Worm (Caenorhabditis elegans): ENCODE measurements around the gene ZK938.3.
A peak's percentile ranks its signal among the peaks of the same experiment; 100 is the strongest.

The ZK938.3 gene

ce11 chrII:9787395-9788152 lies 46.2 kb downstream of the ZK938.3 start, which contains the start of gene cyp-13A2:
Gene cyp-13A2, minus strand, starts transcription at chrII:9787629.
- TF ChIP-seq ZK546.5 (tag; optimal IDR thresholded peaks at IDR 0.05) (no peak), nhr-10 (tag; optimal IDR thresholded peaks at IDR 0.05) (no peak), fos-1 (tag; optimal IDR thresholded peaks at IDR 0.05) (peak; percentile 89), ztf-11 (tag; optimal IDR thresholded peaks at IDR 0.05) (no peak), nhr-77 (tag; optimal IDR thresholded peaks at IDR 0.05) (no peak), peb-1 (tag; optimal IDR thresholded peaks at IDR 0.05) (no peak), crh-2 (tag; optimal IDR thresholded peaks at IDR 0.05) (peak; percentile 73), lsy-2 (tag; optimal IDR thresholded peaks at IDR 0.05) (peak in 1 of 2 experiments; percentile 52), sma-3 (GFP tag; optimal IDR thresholded peaks at IDR 0.05) (peak; percentile 73), mdl-1 (tag; optimal IDR thresholded peaks at IDR 0.05) (peak in 1 of 2 experiments; percentile 68), C34F6.9 (tag; optimal IDR thresholded peaks at IDR 0.05) (peak; percentile 25), unc-39 (tag; optimal IDR thresholded peaks at IDR 0.05) (no peak), lin-13 (GFP tag; optimal IDR thresholded peaks at IDR 0.05) (no peak), unc-62 (GFP tag; optimal IDR thresholded peaks at IDR 0.05) (no peak), ama-1 (optimal IDR thresholded peaks at IDR 0.05) (no peak), F13H6.1 (tag; optimal IDR thresholded peaks at IDR 0.05) (peak; percentile 80), lin-39 (tag; optimal IDR thresholded peaks at IDR 0.05) (no peak), nhr-25 (tag; optimal IDR thresholded peaks at IDR 0.05) (peak; percentile 85), ceh-16 (tag; optimal IDR thresholded peaks at IDR 0.05) (peak; percentile 88), nhr-21 (tag; optimal IDR thresholded peaks at IDR 0.05) (peak; percentile 67), egl-27 (tag; optimal IDR thresholded peaks at IDR 0.05) (peak; percentile 83), elt-1 (tag; optimal IDR thresholded peaks at IDR 0.05) (peak; percentile 35), blmp-1 (tag; optimal IDR thresholded peaks at IDR 0.05; ENCODE audit: insufficient read depth) (peak; percentile 86), ztf-4 (tag; optimal IDR thresholded peaks at IDR 0.05) (no peak), gmeb-1 (tag; optimal IDR thresholded peaks at IDR 0.05) (peak; percentile 11), nhr-129 (tag; optimal IDR thresholded peaks at IDR 0.05) (peak; percentile 48), sem-4 (tag; optimal IDR thresholded peaks at IDR 0.05) (peak; percentile 47), mab-5 (tag; optimal IDR thresholded peaks at IDR 0.05) (no peak), nhr-23 (tag; optimal IDR thresholded peaks at IDR 0.05) (no peak), nhr-237 (tag; optimal IDR thresholded peaks at IDR 0.05) (no peak), unc-55 (GFP tag; optimal IDR thresholded peaks at IDR 0.05) (peak; percentile 45), snpc-4 (tag; optimal IDR thresholded peaks at IDR 0.05) (peak; percentile 95), ceh-82 (tag; optimal IDR thresholded peaks at IDR 0.05) (no peak), lin-11 (tag; optimal IDR thresholded peaks at IDR 0.05) (no peak), skn-1 (tag; optimal IDR thresholded peaks at IDR 0.05) (no peak), ztf-1 (GFP tag; conservative IDR thresholded peaks at IDR 0.05) (no peak), nhr-6 (tag; optimal IDR thresholded peaks at IDR 0.05) (peak; percentile 20), sma-9 (GFP tag; optimal IDR thresholded peaks at IDR 0.05) (peak; percentile 92), sma-9 (tag; optimal IDR thresholded peaks at IDR 0.05) (no peak)

ce11 chrII:9786215-9786614 lies 47.5 kb downstream of the ZK938.3 start:
- no peak for TF ChIP-seq nhr-10 (tag; optimal IDR thresholded peaks at IDR 0.05)
- TF ChIP-seq sma-9 (GFP tag; optimal IDR thresholded peaks at IDR 0.05): peak; percentile 36
- TF ChIP-seq sma-9 (tag; optimal IDR thresholded peaks at IDR 0.05): no peak
- TF ChIP-seq ZK546.5 (tag; optimal IDR thresholded peaks at IDR 0.05): no peak
- peak; percentile 1 for TF ChIP-seq nhr-21 (tag; optimal IDR thresholded peaks at IDR 0.05)
- no peak for TF ChIP-seq blmp-1 (tag; optimal IDR thresholded peaks at IDR 0.05; ENCODE audit: insufficient read depth)
- peak in 1 of 2 experiments; percentile 7 for TF ChIP-seq lsy-2 (tag; optimal IDR thresholded peaks at IDR 0.05)

ce11 chrII:9782337-9782736 lies 51.4 kb downstream of the ZK938.3 start, which contains the start of gene T10B9.14:
Gene T10B9.14, minus strand, starts transcription at chrII:9782437.
- no peak for TF ChIP-seq nhr-129 (tag; optimal IDR thresholded peaks at IDR 0.05)
- no peak for TF ChIP-seq sem-4 (tag; optimal IDR thresholded peaks at IDR 0.05)
- no peak for TF ChIP-seq F13H6.1 (tag; optimal IDR thresholded peaks at IDR 0.05)
- TF ChIP-seq elt-3 (tag; optimal IDR thresholded peaks at IDR 0.05): no peak
- no peak for TF ChIP-seq skn-1 (tag; optimal IDR thresholded peaks at IDR 0.05)
- no peak for TF ChIP-seq ama-1 (optimal IDR thresholded peaks at IDR 0.05)
- TF ChIP-seq lin-11 (tag; optimal IDR thresholded peaks at IDR 0.05): no peak
- TF ChIP-seq nhr-237 (tag; optimal IDR thresholded peaks at IDR 0.05): no peak
- TF ChIP-seq C34F6.9 (tag; optimal IDR thresholded peaks at IDR 0.05): no peak
- no peak for TF ChIP-seq sma-3 (GFP tag; optimal IDR thresholded peaks at IDR 0.05)
- TF ChIP-seq ceh-82 (tag; optimal IDR thresholded peaks at IDR 0.05): no peak
- no peak for TF ChIP-seq ztf-11 (tag; optimal IDR thresholded peaks at IDR 0.05)
- no peak for TF ChIP-seq nhr-21 (tag; optimal IDR thresholded peaks at IDR 0.05)
- no peak for TF ChIP-seq snpc-4 (tag; optimal IDR thresholded peaks at IDR 0.05)
- no peak for TF ChIP-seq nhr-6 (tag; optimal IDR thresholded peaks at IDR 0.05)
- TF ChIP-seq nhr-77 (tag; optimal IDR thresholded peaks at IDR 0.05): no peak
